Worm (Caenorhabditis elegans) whole organism, L1 larva: Measurements from ENCODE around the gene srbc-37.

Source experiments
- F16B12.6 ChIP-seq: fragments of 150-350 bp; optimal IDR thresholded peaks from 2 replicates; lab custom pipeline; 2014; ENCODE audit warnings: missing biosample characterization, missing genetic modification characterization
- aha-1 ChIP-seq: fragments of 150-350 bp; optimal IDR thresholded peaks from 2 replicates; lab custom pipeline; 2014; ENCODE audit warnings: missing biosample characterization, missing genetic modification characterization
- blmp-1 ChIP-seq: fragments of 150-350 bp; optimal IDR thresholded peaks from 2 replicates; lab custom pipeline; 2014; ENCODE audit warnings: missing biosample characterization, missing genetic modification characterization
- ceh-82 ChIP-seq, 3 experiments: fragments of 150-350 bp in 1 of 3; sonication (generic microtip) in 2 of 3; optimal IDR thresholded peaks; 2 replicates each; lab custom pipeline; 2014 to 2017; ENCODE audit warnings: missing biosample characterization in 3 of 3, missing genetic modification characterization in 3 of 3
- ceh-88 ChIP-seq: fragments of 200-800 bp; sonication (Bioruptor generic); IDR thresholded peaks from 2 replicates; pipeline ENCODE4 v1.3.6; 2022; ENCODE audit warnings: missing genetic modification characterization, missing compliant biosample characterization
- ceh-90 ChIP-seq: sonication (generic microtip); optimal IDR thresholded peaks from 2 replicates; lab custom pipeline; 2016; ENCODE audit warnings: missing genetic modification characterization, missing compliant biosample characterization
- efl-3 ChIP-seq: fragments of 200-800 bp; sonication (Bioruptor generic); optimal IDR thresholded peaks from 2 replicates; lab custom pipeline; 2018; ENCODE audit warnings: mild to moderate bottlenecking, missing genetic modification characterization, missing compliant biosample characterization
- elt-2 ChIP-seq: sonication (generic microtip); optimal IDR thresholded peaks from 2 replicates; lab custom pipeline; 2016; ENCODE audit warnings: missing genetic modification characterization, mild to moderate bottlenecking, inconsistent platforms, missing compliant biosample characterization, missing genetic modification reagents
- elt-3 ChIP-seq, 6 experiments: fragments of 150-350 bp in 1 of 6; sonication (generic microtip); optimal IDR thresholded peaks; 2 replicates each; lab custom pipeline; 2017 to 2018; ENCODE audit warnings: missing biosample characterization in 6 of 6, missing genetic modification characterization in 6 of 6, inconsistent platforms in 1 of 6
- ets-5 ChIP-seq: fragments of 200-800 bp; sonication (Bioruptor generic); IDR thresholded peaks from 2 replicates; pipeline ENCODE4 v1.3.6; 2022; ENCODE audit warnings: missing genetic modification characterization, missing compliant biosample characterization
- fkh-8 ChIP-seq: sonication (generic microtip); optimal IDR thresholded peaks from 2 replicates; lab custom pipeline; 2016; ENCODE audit warnings: mild to moderate bottlenecking, missing genetic modification characterization, missing compliant biosample characterization
- fos-1 ChIP-seq: fragments of 150-350 bp; optimal IDR thresholded peaks from 2 replicates; lab custom pipeline; 2014; ENCODE audit warnings: missing biosample characterization, missing genetic modification characterization
- hlh-4 ChIP-seq: sonication (generic microtip); optimal IDR thresholded peaks from 2 replicates; lab custom pipeline; 2016; ENCODE audit warnings: mild to moderate bottlenecking, missing genetic modification characterization, missing compliant biosample characterization
- irx-1 ChIP-seq: sonication (generic microtip); optimal IDR thresholded peaks from 2 replicates; lab custom pipeline; 2016; ENCODE audit warnings: missing genetic modification characterization, missing compliant biosample characterization
- lin-14 ChIP-seq: fragments of 200-800 bp; sonication (Bioruptor generic); optimal IDR thresholded peaks from 2 replicates; lab custom pipeline; 2018; ENCODE audit warnings: mild to moderate bottlenecking, missing genetic modification characterization, moderate library complexity, missing compliant biosample characterization
- lin-35 ChIP-seq, 2 experiments: fragments of 150-350 bp; optimal IDR thresholded peaks; 2 replicates each; lab custom pipeline; 2014; ENCODE audit warnings: missing biosample characterization in 2 of 2, missing genetic modification characterization in 2 of 2, missing genetic modification reagents in 2 of 2
- mdl-1 ChIP-seq, 2 experiments: fragments of 150-350 bp; optimal IDR thresholded peaks; 2 replicates each; lab custom pipeline; 2014 to 2017; ENCODE audit warnings: missing biosample characterization in 2 of 2, missing genetic modification characterization in 2 of 2, inconsistent platforms in 1 of 2
- mep-1 ChIP-seq: fragments of 150-350 bp; optimal IDR thresholded peaks from 2 replicates; lab custom pipeline; 2014; ENCODE audit warnings: missing biosample characterization, missing genetic modification characterization
- nhr-19 ChIP-seq: fragments of 200-800 bp; sonication (Bioruptor generic); conservative IDR thresholded peaks from 2 replicates; pipeline ENCODE4 v1.3.6; 2022; ENCODE audit warnings: missing genetic modification characterization, missing compliant biosample characterization
- nhr-20 ChIP-seq: sonication (generic microtip); optimal IDR thresholded peaks from 2 replicates; lab custom pipeline; 2016; ENCODE audit warnings: mild to moderate bottlenecking, missing genetic modification characterization, missing compliant biosample characterization
- nhr-71 ChIP-seq: sonication (generic microtip); optimal IDR thresholded peaks from 2 replicates; lab custom pipeline; 2016; ENCODE audit warnings: mild to moderate bottlenecking, missing genetic modification characterization, moderate library complexity, missing compliant biosample characterization
- nhr-76 ChIP-seq: sonication (generic microtip); optimal IDR thresholded peaks from 2 replicates; lab custom pipeline; 2017; ENCODE audit warnings: missing biosample characterization, missing genetic modification characterization
- nhr-85 ChIP-seq: sonication (generic microtip); peaks from one replicate; lab custom pipeline; 2016; ENCODE audit warnings: missing genetic modification characterization, inconsistent platforms, missing compliant biosample characterization
- nhr-90 ChIP-seq: sonication (generic microtip); optimal IDR thresholded peaks from 2 replicates; lab custom pipeline; 2016; ENCODE audit warnings: mild to moderate bottlenecking, missing genetic modification characterization, missing compliant biosample characterization; ENCODE audit not compliant: poor library complexity
- skn-1 ChIP-seq: fragments of 150-350 bp; optimal IDR thresholded peaks from 2 replicates; lab custom pipeline; 2014; ENCODE audit warnings: missing biosample characterization, missing genetic modification characterization
- snu-23 ChIP-seq: sonication (generic microtip); optimal IDR thresholded peaks from 2 replicates; lab custom pipeline; 2016; ENCODE audit warnings: missing genetic modification characterization, missing compliant biosample characterization
- unc-30 ChIP-seq: sonication (generic microtip); optimal IDR thresholded peaks from 2 replicates; lab custom pipeline; 2017; ENCODE audit warnings: missing biosample characterization, missing genetic modification characterization
- unc-62 ChIP-seq: fragments of 150-350 bp; optimal IDR thresholded peaks from 2 replicates; lab custom pipeline; 2014; ENCODE audit warnings: missing biosample characterization, missing genetic modification reagents, missing genetic modification characterization
- unc-98 ChIP-seq: fragments of 200-800 bp; sonication (Bioruptor generic); IDR thresholded peaks from 2 replicates; pipeline ENCODE4 v1.3.6; 2022; ENCODE audit warnings: missing genetic modification characterization, missing compliant biosample characterization
- vab-15 ChIP-seq: sonication (generic microtip); optimal IDR thresholded peaks from 2 replicates; lab custom pipeline; 2017; ENCODE audit warnings: missing genotype, mild to moderate bottlenecking, missing genetic modification characterization, missing compliant biosample characterization
- xbp-1 ChIP-seq: sonication (generic microtip); optimal IDR thresholded peaks from 2 replicates; lab custom pipeline; 2016; ENCODE audit warnings: missing genetic modification characterization, missing compliant biosample characterization
- zag-1 ChIP-seq: fragments of 150-350 bp; optimal IDR thresholded peaks from 2 replicates; lab custom pipeline; 2014; ENCODE audit warnings: missing biosample characterization, missing genetic modification characterization
- ztf-11 ChIP-seq, 2 experiments: sonication (generic microtip); optimal IDR thresholded peaks; 2 replicates each; lab custom pipeline; 2016 to 2017; ENCODE audit warnings: missing genetic modification characterization in 2 of 2, missing biosample characterization in 1 of 2, missing compliant biosample characterization in 1 of 2

The srbc-37 gene

ce11 chrV:660210-660609 is 42.1 kb upstream of the srbc-37 start, which contains the start of gene F31F4.17:
F31F4.17 (minus strand) TSS chrV:660310.
- TF ChIP-seq unc-98 (GFP tag; lab: Robert Waterston, UW) (no peak), fkh-8 (tag; lab: Kevin White, UChicago) (no peak), mep-1 (tag; lab: Kevin White, UChicago) (no peak), ceh-88 (no peak), ceh-82 (tag; optimal IDR thresholded peaks at IDR 0.05; lab: Kevin White, UChicago) (no peak), elt-3 (tag; optimal IDR thresholded peaks at IDR 0.05; lab: Kevin White, UChicago) (no peak), nhr-71 (tag; lab: Kevin White, UChicago) (no peak), efl-3 (GFP tag; lab: Kevin White, UChicago) (no peak), unc-62 (no peak), zag-1 (tag; lab: Kevin White, UChicago) (no peak), xbp-1 (tag; lab: Kevin White, UChicago) (no peak)

ce11 chrV:664337-664847 is 38.0 kb upstream of the srbc-37 start, which contains the start of the genes F31F4.11 and srh-266:
F31F4.11 (minus strand) TSS chrV:664437.
srh-266 (plus strand) TSS chrV:664797.
- TF ChIP-seq unc-30 (tag; lab: Kevin White, UChicago) (no peak), hlh-4 (tag; lab: Kevin White, UChicago) (peak; percentile 14)

- TF ChIP-seq blmp-1 (tag; lab: Kevin White, UChicago): peak; percentile 29
- TF ChIP-seq ets-5 (GFP tag; lab: Robert Waterston, UW): no peak
- TF ChIP-seq aha-1: no peak
- TF ChIP-seq snu-23 (GFP tag; lab: Kevin White, UChicago): peak; percentile 27
- TF ChIP-seq nhr-90 (tag; lab: Kevin White, UChicago): no peak
- TF ChIP-seq lin-35 (GFP tag; optimal IDR thresholded peaks at IDR 0.05; lab: Kevin White, UChicago): peak in 1 of 2 experiments; percentile 52
- TF ChIP-seq nhr-19 (GFP tag; lab: Robert Waterston, UW): 0 out of 2 replicates have a peak, but pooled peaks have one; percentile 7
- TF ChIP-seq skn-1 (tag; lab: Kevin White, UChicago): peak; percentile 0
- TF ChIP-seq nhr-20: peak; percentile 14
- TF ChIP-seq xbp-1 (tag; lab: Kevin White, UChicago): peak; percentile 17
- peak in 1 of 2 experiments; percentile 61 for TF ChIP-seq mdl-1 (tag; optimal IDR thresholded peaks at IDR 0.05; lab: Kevin White, UChicago)
- TF ChIP-seq elt-2 (tag; lab: Kevin White, UChicago): peak; percentile 8
- TF ChIP-seq elt-3 (tag; optimal IDR thresholded peaks at IDR 0.05; lab: Kevin White, UChicago): peak in 1 of 6 experiments; percentile 8
These were observed 34.9 kb upstream of the srbc-37 start, which contains the start of gene nhr-180 for ce11 chrV:667459-667858. nhr-180 (minus strand) TSS chrV:667510.

ce11 chrV:671342-671741 is 31.0 kb upstream of the srbc-37 start, which contains the start of gene sru-24:
sru-24 (minus strand) TSS chrV:671442.
- TF ChIP-seq nhr-85 (peak; percentile 6), fos-1 (tag; lab: Kevin White, UChicago) (no peak)

- TF ChIP-seq nhr-19 (GFP tag; lab: Robert Waterston, UW): no peak
- no peak for TF ChIP-seq hlh-4 (tag; lab: Kevin White, UChicago)
- no peak for TF ChIP-seq mep-1 (tag; lab: Kevin White, UChicago)
- TF ChIP-seq ceh-90 (tag; lab: Kevin White, UChicago): no peak
- no peak for TF ChIP-seq ceh-82 (tag; optimal IDR thresholded peaks at IDR 0.05; lab: Kevin White, UChicago)
- no peak for TF ChIP-seq nhr-85
- TF ChIP-seq irx-1: no peak
- no peak for TF ChIP-seq elt-3 (tag; optimal IDR thresholded peaks at IDR 0.05; lab: Kevin White, UChicago)
- TF ChIP-seq vab-15 (tag; lab: Kevin White, UChicago): no peak
- TF ChIP-seq lin-14 (GFP tag; lab: Kevin White, UChicago): no peak
- TF ChIP-seq xbp-1 (tag; lab: Kevin White, UChicago): no peak
- TF ChIP-seq unc-30 (tag; lab: Kevin White, UChicago): no peak
- no peak for TF ChIP-seq F16B12.6
- no peak for TF ChIP-seq ztf-11 (tag; optimal IDR thresholded peaks at IDR 0.05; lab: Kevin White, UChicago)
- no peak for TF ChIP-seq nhr-76 (tag; lab: Kevin White, UChicago)
These were observed 28.1 kb upstream of the srbc-37 start, which contains the start of gene sru-25 for ce11 chrV:674213-674612. sru-25 (minus strand) TSS chrV:674313.
